Fruit fly (Drosophila melanogaster) whole organism, embryonic: ENCODE results near the gene Pex1.

Experiments
- Adf1 ChIP-seq: fragments of 200-800 bp; sonication (Bioruptor generic); IDR thresholded peaks from 2 replicates; pipeline ENCODE4 v1.3.6; 2022; ENCODE audit warnings: missing biosample characterization, missing genetic modification characterization
- B-H1 ChIP-seq: fragments of 200-800 bp; sonication (Bioruptor generic); IDR thresholded peaks from 3 replicates; pipeline ENCODE4 v1.3.6; 2022; ENCODE audit warnings: missing biosample characterization, missing genetic modification characterization
- CG10267 ChIP-seq: fragments of 200-800 bp; sonication (Bioruptor generic); optimal IDR thresholded peaks from 2 replicates; lab custom pipeline; 2018; ENCODE audit warnings: missing biosample characterization, mild to moderate bottlenecking, missing genetic modification characterization, moderate library complexity
- CG10979 ChIP-seq: fragments of 200-800 bp; sonication (Bioruptor generic); optimal IDR thresholded peaks from 2 replicates; lab custom pipeline; 2018; ENCODE audit warnings: missing biosample characterization, mild to moderate bottlenecking, missing genetic modification characterization, moderate library complexity
- CG12659 ChIP-seq: fragments of 200-800 bp; sonication (Bioruptor generic); optimal IDR thresholded peaks from 3 replicates; lab custom pipeline; 2017; ENCODE audit warnings: mild to moderate bottlenecking, missing biosample characterization, missing genetic modification reagents, missing genetic modification characterization
- CG14710 ChIP-seq: fragments of 200-800 bp; sonication (Bioruptor generic); optimal IDR thresholded peaks from 3 replicates; lab custom pipeline; 2019; ENCODE audit warnings: missing biosample characterization, mild to moderate bottlenecking, missing genetic modification characterization, moderate library complexity
- CG1529 ChIP-seq: fragments of 200-800 bp; sonication (Bioruptor generic); optimal IDR thresholded peaks from 3 replicates; lab custom pipeline; 2018; ENCODE audit warnings: missing biosample characterization, missing genetic modification characterization
- CG17568 ChIP-seq: fragments of 200-800 bp; sonication (Bioruptor generic); optimal IDR thresholded peaks from 2 replicates; lab custom pipeline; 2018; ENCODE audit warnings: missing biosample characterization, mild to moderate bottlenecking, missing genetic modification characterization, moderate library complexity
- CG17802 ChIP-seq: fragments of 200-800 bp; sonication (Bioruptor generic); optimal IDR thresholded peaks from 2 replicates; lab custom pipeline; 2018; ENCODE audit warnings: missing biosample characterization, mild to moderate bottlenecking, missing genetic modification characterization, moderate library complexity
- CG18262 ChIP-seq: fragments of 200-800 bp; optimal IDR thresholded peaks from 3 replicates; lab custom pipeline; 2019; ENCODE audit warnings: missing biosample characterization, mild to moderate bottlenecking, missing genetic modification characterization, moderate library complexity
- CG2889 ChIP-seq: fragments of 200-800 bp; sonication (Bioruptor generic); IDR thresholded peaks from 3 replicates; pipeline ENCODE4 v1.3.6; 2022; ENCODE audit warnings: missing biosample characterization, missing genetic modification characterization
- CG3163 ChIP-seq: fragments of 200-800 bp; sonication (Bioruptor generic); optimal IDR thresholded peaks from 3 replicates; lab custom pipeline; 2016; ENCODE audit warnings: missing biosample characterization, missing genetic modification characterization
- CG43689 ChIP-seq: fragments of 200-800 bp; sonication (Bioruptor generic); IDR thresholded peaks from 2 replicates; pipeline ENCODE4 v1.3.6; 2022; ENCODE audit warnings: missing biosample characterization, missing genetic modification characterization
- CG9437 ChIP-seq: fragments of 200-800 bp; sonication (Bioruptor generic); optimal IDR thresholded peaks from 2 replicates; lab custom pipeline; 2018; ENCODE audit warnings: missing biosample characterization, mild to moderate bottlenecking, missing genetic modification characterization
- CTCF ChIP-seq: fragments of 200-800 bp; sonication (Bioruptor generic); optimal IDR thresholded peaks from 2 replicates; lab custom pipeline; 2017; ENCODE audit warnings: missing biosample characterization, mild to moderate bottlenecking, missing genetic modification characterization, moderate library complexity
- CrebB ChIP-seq: fragments of 200-800 bp; sonication (Bioruptor generic); optimal IDR thresholded peaks from 3 replicates; lab custom pipeline; 2018; ENCODE audit warnings: missing biosample characterization, mild to moderate bottlenecking, missing genetic modification characterization
- Dfd ChIP-seq, 2 experiments: fragments of >200 bp; optimal IDR thresholded peaks; 2 replicates each; lab custom pipeline; 2017; ENCODE audit warnings: missing biosample characterization in 2 of 2, missing genetic modification characterization in 2 of 2
- E2f1 ChIP-seq: fragments of 200-800 bp; sonication (Bioruptor generic); IDR thresholded peaks from 2 replicates; pipeline ENCODE4 v1.3.6; 2022; ENCODE audit warnings: missing biosample characterization, missing genetic modification characterization
- ERR ChIP-seq: fragments of 200-800 bp; sonication (Bioruptor generic); optimal IDR thresholded peaks from 2 replicates; lab custom pipeline; 2016; ENCODE audit warnings: missing biosample characterization, missing genetic modification characterization
- Hr51 ChIP-seq, 2 experiments: fragments of 200-800 bp; sonication (Bioruptor generic); optimal IDR thresholded peaks; 2 replicates in 1 of 2; 3 replicates in 1 of 2; lab custom pipeline; 2016 to 2018; ENCODE audit warnings: missing biosample characterization in 2 of 2, missing genetic modification characterization in 2 of 2, mild to moderate bottlenecking in 1 of 2, moderate library complexity in 1 of 2
- Hr78 ChIP-seq, 2 experiments: fragments of 200-800 bp in 1 of 2; fragments of >200 bp in 1 of 2; sonication (Bioruptor generic) in 1 of 2; optimal IDR thresholded peaks; 2 replicates each; lab custom pipeline; 2017 to 2019; ENCODE audit warnings: missing biosample characterization in 2 of 2, missing genetic modification characterization in 2 of 2, mild to moderate bottlenecking in 1 of 2, moderate library complexity in 1 of 2
- MTF-1 ChIP-seq: fragments of 200-800 bp; sonication (Bioruptor generic); optimal IDR thresholded peaks from 2 replicates; lab custom pipeline; 2018; ENCODE audit warnings: missing biosample characterization, mild to moderate bottlenecking, missing genetic modification characterization, borderline replicate concordance
- Neu2 ChIP-seq: fragments of 200-800 bp; sonication (Bioruptor generic); optimal IDR thresholded peaks from 3 replicates; lab custom pipeline; 2016; ENCODE audit warnings: missing biosample characterization, missing genetic modification characterization, borderline replicate concordance
- NfI ChIP-seq: fragments of 200-800 bp; sonication (Bioruptor generic); optimal IDR thresholded peaks from 3 replicates; lab custom pipeline; 2018; ENCODE audit warnings: missing biosample characterization, mild to moderate bottlenecking, missing genetic modification characterization, moderate library complexity
- Opbp ChIP-seq: fragments of 200-800 bp; sonication (Bioruptor generic); IDR thresholded peaks from 3 replicates; pipeline ENCODE4 v1.3.6; 2022; ENCODE audit warnings: missing biosample characterization, missing genetic modification characterization; ENCODE audit not compliant: partially characterized antibody
- Six4 ChIP-seq: fragments of 200-800 bp; sonication (Bioruptor generic); optimal IDR thresholded peaks from 2 replicates; lab custom pipeline; 2016; ENCODE audit warnings: missing biosample characterization, missing genetic modification characterization
- al ChIP-seq: fragments of 200-800 bp; sonication (Bioruptor generic); IDR thresholded peaks from 2 replicates; pipeline ENCODE4 v1.3.6; 2022; ENCODE audit warnings: missing biosample characterization, missing genetic modification characterization
- ato ChIP-seq: fragments of 200-800 bp; sonication (Bioruptor generic); IDR thresholded peaks from 2 replicates; pipeline ENCODE4 v1.3.6; 2022; ENCODE audit warnings: missing biosample characterization, missing genetic modification characterization; ENCODE audit not compliant: partially characterized antibody
- bsh ChIP-seq, 2 experiments: fragments of 200-800 bp; sonication (Bioruptor generic); optimal IDR thresholded peaks; 2 replicates each; lab custom pipeline; 2017 to 2018; ENCODE audit warnings: mild to moderate bottlenecking in 2 of 2, missing biosample characterization in 2 of 2, missing genetic modification characterization in 2 of 2, moderate library complexity in 1 of 2
- cas ChIP-seq: fragments of 200-800 bp; sonication (Bioruptor generic); IDR thresholded peaks from 2 replicates; pipeline ENCODE4 v1.3.6; 2022; ENCODE audit warnings: missing biosample characterization, missing genetic modification characterization
- chm ChIP-seq: fragments of 200-800 bp; sonication (Bioruptor generic); IDR thresholded peaks from 2 replicates; pipeline ENCODE4 v1.3.6; 2022; ENCODE audit warnings: missing biosample characterization, missing genetic modification characterization
- dimm ChIP-seq: fragments of 200-800 bp; sonication (Bioruptor generic); IDR thresholded peaks from 2 replicates; pipeline ENCODE4 v1.3.6; 2022; ENCODE audit warnings: missing biosample characterization, missing genetic modification characterization
- emc ChIP-seq: fragments of 200-800 bp; sonication (Bioruptor generic); optimal IDR thresholded peaks from 2 replicates; lab custom pipeline; 2016; ENCODE audit warnings: missing biosample characterization, missing genetic modification characterization
- fd102C ChIP-seq: fragments of 200-800 bp; sonication (Bioruptor generic); optimal IDR thresholded peaks from 2 replicates; lab custom pipeline; 2018; ENCODE audit warnings: missing biosample characterization, mild to moderate bottlenecking, missing genetic modification characterization, moderate library complexity
- fd96Cb ChIP-seq: fragments of 200-800 bp; sonication (Bioruptor generic); optimal IDR thresholded peaks from 2 replicates; lab custom pipeline; 2018; ENCODE audit warnings: missing biosample characterization, mild to moderate bottlenecking, missing genetic modification characterization, moderate library complexity
- gro ChIP-seq: fragments of 200-800 bp; sonication (Bioruptor generic); optimal IDR thresholded peaks from 2 replicates; lab custom pipeline; 2016; ENCODE audit warnings: missing biosample characterization, missing genetic modification characterization
- inv ChIP-seq: fragments of 200-800 bp; sonication (Bioruptor generic); IDR thresholded peaks from 2 replicates; pipeline ENCODE4 v1.3.6; 2022; ENCODE audit warnings: missing biosample characterization, missing genetic modification characterization; ENCODE audit not compliant: partially characterized antibody
- onecut ChIP-seq: fragments of 200-800 bp; sonication (Bioruptor generic); IDR thresholded peaks from 2 replicates; pipeline ENCODE4 v1.3.6; 2022; ENCODE audit warnings: missing biosample characterization, missing genetic modification characterization
- row ChIP-seq: fragments of 200-800 bp; sonication (Bioruptor generic); IDR thresholded peaks from 3 replicates; pipeline ENCODE4 v1.3.6; 2022; ENCODE audit warnings: missing biosample characterization, missing genetic modification characterization
- run ChIP-seq: fragments of 200-800 bp; sonication (Bioruptor generic); optimal IDR thresholded peaks from 3 replicates; lab custom pipeline; 2018; ENCODE audit warnings: missing biosample characterization, mild to moderate bottlenecking, missing genetic modification characterization
- salm ChIP-seq: fragments of 200-800 bp; sonication (Bioruptor generic); optimal IDR thresholded peaks from 2 replicates; lab custom pipeline; 2018; ENCODE audit warnings: missing biosample characterization, mild to moderate bottlenecking, missing genetic modification characterization
- scrt ChIP-seq: fragments of 200-800 bp; sonication (Bioruptor generic); optimal IDR thresholded peaks from 2 replicates; lab custom pipeline; 2018; ENCODE audit warnings: missing biosample characterization, mild to moderate bottlenecking, missing genetic modification characterization, moderate library complexity
- sob ChIP-seq: fragments of 200-800 bp; sonication (Bioruptor generic); IDR thresholded peaks from 2 replicates; pipeline ENCODE4 v1.3.6; 2022; ENCODE audit warnings: missing biosample characterization, missing genetic modification characterization
- stc ChIP-seq: fragments of 200-800 bp; sonication (Bioruptor generic); IDR thresholded peaks from 2 replicates; pipeline ENCODE4 v1.3.6; 2022; ENCODE audit warnings: missing biosample characterization, missing genetic modification characterization
- sug ChIP-seq: fragments of 200-800 bp; optimal IDR thresholded peaks from 2 replicates; lab custom pipeline; 2019; ENCODE audit warnings: missing biosample characterization, mild to moderate bottlenecking, missing genetic modification characterization, moderate library complexity
- tll ChIP-seq, 2 experiments: fragments of 200-800 bp in 1 of 2; fragments of >200 bp in 1 of 2; sonication (Bioruptor generic) in 1 of 2; optimal IDR thresholded peaks; 2 replicates each; lab custom pipeline; 2017 to 2019; ENCODE audit warnings: missing biosample characterization in 2 of 2, missing genetic modification characterization in 2 of 2, mild to moderate bottlenecking in 1 of 2, moderate library complexity in 1 of 2
- unpg ChIP-seq: fragments of 200-800 bp; sonication (Bioruptor generic); optimal IDR thresholded peaks from 3 replicates; lab custom pipeline; 2018; ENCODE audit warnings: missing biosample characterization, mild to moderate bottlenecking, missing genetic modification characterization, moderate library complexity
- vnd ChIP-seq: fragments of 200-800 bp; sonication (Bioruptor generic); IDR thresholded peaks from 3 replicates; pipeline ENCODE4 v1.3.6; 2022; ENCODE audit warnings: missing biosample characterization, missing genetic modification characterization; ENCODE audit not compliant: partially characterized antibody
- yki ChIP-seq: fragments of >200 bp; optimal IDR thresholded peaks from 3 replicates; lab custom pipeline; 2018

The Pex1 gene

DNA sequence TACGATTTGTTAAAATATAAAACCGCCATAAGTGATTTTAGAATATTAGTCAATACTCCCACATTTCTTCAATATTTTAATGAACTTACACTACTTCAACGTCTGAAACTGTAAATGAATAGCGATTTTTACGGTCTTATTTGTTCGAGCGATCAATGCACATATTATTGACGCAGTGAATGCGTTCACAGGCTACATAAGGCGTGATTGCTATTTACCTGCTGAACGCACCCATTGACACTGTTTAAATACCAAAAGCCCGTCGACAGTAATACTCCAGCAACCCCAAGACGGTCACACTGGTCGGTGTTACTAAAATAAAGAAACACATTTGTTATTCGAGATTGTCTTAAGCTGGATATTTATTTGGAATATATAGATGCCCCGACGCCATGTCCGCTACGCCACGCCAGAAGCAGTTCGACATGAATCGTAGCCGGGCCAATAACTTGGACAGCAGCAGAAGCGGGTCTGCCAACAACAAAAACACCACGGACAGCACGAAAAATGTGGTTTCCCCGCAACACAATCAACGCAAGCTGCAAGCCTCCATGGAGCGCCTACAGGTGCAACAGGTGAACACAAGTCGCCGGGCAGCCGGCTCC is 20.6 kb upstream of the Pex1 start, which contains the start of gene CG6833:
TSS of gene CG6833 (plus strand) at position 263 of the 605 bp plus-strand sequence.
- TF ChIP-seq ERR (GFP tag; lab: Kevin White, UChicago), result peak; percentile 39
- no peak for TF ChIP-seq CTCF
- no peak for TF ChIP-seq Adf1
- TF ChIP-seq gro (GFP tag; lab: Kevin White, UChicago), result peak; percentile 77
- peak; percentile 60 for TF ChIP-seq emc
- no peak for TF ChIP-seq salm
- TF ChIP-seq CG14710 (tag; lab: Kevin White, UChicago), result peak; percentile 77
- peak; percentile 62; the same call in 2 of the 3 replicates for TF ChIP-seq B-H1
- no peak for TF ChIP-seq vnd (GFP tag; lab: Robert Waterston, UW)
- TF ChIP-seq row (GFP tag; lab: Robert Waterston, UW), result peak; percentile 92
- TF ChIP-seq Opbp (GFP tag; lab: Robert Waterston, UW), result no peak
- TF ChIP-seq ato (GFP tag; lab: Robert Waterston, UW), result no peak
- peak; percentile 64 for TF ChIP-seq al (GFP tag; lab: Robert Waterston, UW)
- TF ChIP-seq CG1529 (GFP tag; lab: Kevin White, UChicago), result no peak
- peak; percentile 54 for TF ChIP-seq CG10267
- TF ChIP-seq Neu2 (GFP tag; lab: Kevin White, UChicago), result no peak
- TF ChIP-seq E2f1 (GFP tag; lab: Robert Waterston, UW), result peak; percentile 74
- TF ChIP-seq Six4, result peak; percentile 41
- TF ChIP-seq tll (GFP tag; optimal IDR thresholded peaks at IDR 0.05; lab: Kevin White, UChicago), result no peak
- peak; percentile 23 for TF ChIP-seq CG9437
- no peak for TF ChIP-seq Dfd (GFP tag; optimal IDR thresholded peaks at IDR 0.05; lab: Kevin White, UChicago)
- peak; percentile 73 for TF ChIP-seq CG12659
- TF ChIP-seq unpg (GFP tag; lab: Kevin White, UChicago), result peak; percentile 45
- TF ChIP-seq dimm (GFP tag; lab: Robert Waterston, UW), result no peak
- peak; percentile 32 to 57 for TF ChIP-seq Hr51 (GFP tag; optimal IDR thresholded peaks at IDR 0.05; lab: Kevin White, UChicago)
- TF ChIP-seq Hr78 (GFP tag; optimal IDR thresholded peaks at IDR 0.05; lab: Kevin White, UChicago), result no peak
- peak; percentile 61 for TF ChIP-seq CG17802 (tag; lab: Kevin White, UChicago)
- peak; percentile 57 for TF ChIP-seq CG18262 (tag; lab: Kevin White, UChicago)
- TF ChIP-seq inv, result no peak
- TF ChIP-seq run, result no peak
- TF ChIP-seq CG3163 (GFP tag; lab: Kevin White, UChicago), result peak; percentile 51
- TF ChIP-seq CG17568, result no peak
- TF ChIP-seq sob, result peak; percentile 86
- peak in 1 of 2 experiments; percentile 48 for TF ChIP-seq bsh (GFP tag; optimal IDR thresholded peaks at IDR 0.05; lab: Kevin White, UChicago)
- TF ChIP-seq fd102C (GFP tag; lab: Kevin White, UChicago), result no peak
- peak; percentile 57 for TF ChIP-seq scrt (GFP tag; lab: Kevin White, UChicago)
- TF ChIP-seq CG10979, result peak; percentile 53
- peak; percentile 61 for TF ChIP-seq MTF-1
- TF ChIP-seq CrebB (tag; lab: Kevin White, UChicago), result peak; percentile 26
- peak; percentile 69 for TF ChIP-seq onecut (GFP tag; lab: Robert Waterston, UW)
- peak; percentile 41; the same call in 1 of the 2 replicates for TF ChIP-seq cas (GFP tag; lab: Robert Waterston, UW)
- TF ChIP-seq yki (lab: Kevin White, UChicago), result no peak
- TF ChIP-seq NfI (GFP tag; lab: Kevin White, UChicago), result peak; percentile 71
- TF ChIP-seq fd96Cb (tag; lab: Kevin White, UChicago), result peak; percentile 59
- peak; percentile 74 for TF ChIP-seq chm (GFP tag; lab: Robert Waterston, UW)
- peak; percentile 46; the same call in 1 of the 2 replicates for TF ChIP-seq CG43689 (GFP tag; lab: Robert Waterston, UW)
- TF ChIP-seq CG2889 (GFP tag; lab: Robert Waterston, UW), result peak; percentile 73; the same call in 2 of the 3 replicates
- peak; percentile 69 for TF ChIP-seq sug (tag; lab: Kevin White, UChicago)
- 0 out of 2 replicates have a peak, but pooled peaks have one; percentile 17 for TF ChIP-seq stc
